Worm (Caenorhabditis elegans) whole organism, midembryonic: ENCODE data around the gene tdo-2.

Experiments
- T22C8.4 ChIP-seq: fragments of 200-800 bp; sonication (Bioruptor generic); IDR thresholded peaks from 2 replicates; pipeline ENCODE4 v1.3.6; 2022; ENCODE audit warnings: missing genetic modification characterization, missing compliant biosample characterization
- cog-1 ChIP-seq: sonication (generic microtip); optimal IDR thresholded peaks from 2 replicates; lab custom pipeline; 2016; ENCODE audit warnings: missing genetic modification characterization, missing compliant biosample characterization
- flt-1 ChIP-seq: fragments of 200-800 bp; sonication (Bioruptor generic); IDR thresholded peaks from 2 replicates; pipeline ENCODE4 v1.3.6; 2022; ENCODE audit warnings: missing genetic modification characterization, missing compliant biosample characterization
- klf-2 ChIP-seq: fragments of 200-800 bp; sonication (Bioruptor generic); conservative IDR thresholded peaks from 2 replicates; pipeline ENCODE4 v1.3.6; 2022; ENCODE audit warnings: missing genetic modification reagents, missing genetic modification characterization, missing compliant biosample characterization
- med-1 ChIP-seq: sonication (generic microtip); optimal IDR thresholded peaks from 2 replicates; lab custom pipeline; 2017; ENCODE audit warnings: missing genetic modification characterization, mild to moderate bottlenecking, missing compliant biosample characterization, antibody characterized with exemption, missing genetic modification reagents; ENCODE audit not compliant: insufficient read depth
- ref-1 ChIP-seq: fragments of 200-800 bp; sonication (Bioruptor generic); conservative IDR thresholded peaks from 2 replicates; pipeline ENCODE4 v1.3.6; 2022; ENCODE audit warnings: missing genetic modification reagents, missing genetic modification characterization, missing compliant biosample characterization
- tab-1 ChIP-seq: fragments of 200-800 bp; sonication (Bioruptor generic); IDR thresholded peaks from 2 replicates; pipeline ENCODE4 v1.3.6; 2022; ENCODE audit warnings: missing genetic modification characterization, missing compliant biosample characterization
- ztf-23 ChIP-seq: fragments of 200-800 bp; sonication (Bioruptor generic); IDR thresholded peaks from 2 replicates; pipeline ENCODE4 v1.3.6; 2022; ENCODE audit warnings: missing genetic modification reagents, missing genetic modification characterization, missing compliant biosample characterization
- ztf-29 ChIP-seq: fragments of 200-800 bp; sonication (Bioruptor generic); IDR thresholded peaks from 2 replicates; pipeline ENCODE4 v1.3.6; 2022; ENCODE audit warnings: missing genetic modification reagents, missing genetic modification characterization, missing compliant biosample characterization

tdo-2 gene

DNA sequence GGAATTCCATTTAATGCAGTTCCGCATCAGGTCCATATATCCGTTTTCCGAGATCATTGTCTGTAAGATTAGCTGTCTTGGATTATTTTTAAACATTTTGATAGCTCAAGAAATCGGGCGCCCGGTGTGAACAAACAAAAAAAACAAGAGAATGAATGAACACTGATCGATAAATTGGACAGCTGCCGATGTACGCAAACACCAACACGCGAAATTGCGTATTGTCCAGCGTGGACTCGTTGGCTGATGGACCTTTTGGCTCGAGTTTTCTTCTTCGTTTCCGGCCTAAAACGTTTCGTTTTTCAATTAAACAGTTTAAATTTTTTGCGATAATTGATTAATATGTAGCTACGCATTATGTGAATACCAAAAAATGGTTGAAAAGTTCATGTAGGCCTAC lies 13.7 kb downstream of the tdo-2 start, which contains the start of gene dpff-1:
Gene dpff-1, minus strand, starts transcription at position 288 of the 400 bp plus-strand sequence.
- TF ChIP-seq flt-1 (no peak), T22C8.4 (GFP tag; lab: Robert Waterston, UW) (peak; percentile 80)

ce11 chrIII:5902558-5902957 lies 17.2 kb downstream of the tdo-2 start:
- TF ChIP-seq T22C8.4 (GFP tag; lab: Robert Waterston, UW) (no peak), cog-1 (no peak), klf-2 (GFP tag; lab: Robert Waterston, UW) (no peak), ztf-23 (no peak), flt-1 (no peak), ref-1 (GFP tag; lab: Robert Waterston, UW) (no peak), tab-1 (GFP tag; lab: Robert Waterston, UW) (no peak), ztf-29 (GFP tag; lab: Robert Waterston, UW) (no peak)

- no peak for TF ChIP-seq klf-2 (GFP tag; lab: Robert Waterston, UW)
These were observed 19.0 kb downstream of the tdo-2 start for ce11 chrIII:5900709-5901108.

ce11 chrIII:5898631-5899030 lies 21.1 kb downstream of the tdo-2 start:
- no peak for TF ChIP-seq tab-1 (GFP tag; lab: Robert Waterston, UW)
- no peak for TF ChIP-seq ztf-23
- TF ChIP-seq ref-1 (GFP tag; lab: Robert Waterston, UW) = no peak
- TF ChIP-seq klf-2 (GFP tag; lab: Robert Waterston, UW) = no peak
- TF ChIP-seq med-1 (GFP tag; lab: Kevin White, UChicago) = no peak
- TF ChIP-seq ztf-29 (GFP tag; lab: Robert Waterston, UW) = no peak
- TF ChIP-seq T22C8.4 (GFP tag; lab: Robert Waterston, UW) = no peak
- TF ChIP-seq flt-1 = no peak

DNA sequence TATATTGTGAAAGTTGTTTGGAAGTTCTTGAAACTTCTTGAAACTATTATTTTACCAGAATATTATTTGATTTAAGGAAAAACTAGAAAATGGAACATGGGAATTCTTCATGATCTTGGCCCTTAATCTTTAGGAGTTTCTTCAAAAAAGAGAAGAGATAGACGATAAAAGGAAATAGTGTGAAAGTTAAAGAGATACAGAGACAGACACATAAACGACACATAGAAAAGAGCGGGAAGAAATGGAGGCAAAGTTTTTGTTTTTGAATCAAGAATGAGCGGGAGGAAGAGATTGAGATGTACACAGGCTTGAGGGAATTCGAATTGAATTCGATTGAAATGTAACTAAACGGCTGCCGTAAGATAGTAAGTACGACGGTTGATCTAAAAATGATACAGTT lies 22.3 kb downstream of the tdo-2 start:
- TF ChIP-seq tab-1 (GFP tag; lab: Robert Waterston, UW) (no peak), T22C8.4 (GFP tag; lab: Robert Waterston, UW) (no peak), ref-1 (GFP tag; lab: Robert Waterston, UW) (no peak), cog-1 (no peak), ztf-29 (GFP tag; lab: Robert Waterston, UW) (no peak), med-1 (GFP tag; lab: Kevin White, UChicago) (no peak), flt-1 (no peak), ztf-23 (no peak), klf-2 (GFP tag; lab: Robert Waterston, UW) (no peak)

ce11 chrIII:5895913-5896312 lies 23.8 kb downstream of the tdo-2 start, which contains the start of gene pxl-1:
Gene pxl-1, minus strand, starts transcription at chrIII:5896013.
- no peak for TF ChIP-seq med-1 (GFP tag; lab: Kevin White, UChicago)
- no peak for TF ChIP-seq ref-1 (GFP tag; lab: Robert Waterston, UW)
- no peak for TF ChIP-seq ztf-29 (GFP tag; lab: Robert Waterston, UW)
- TF ChIP-seq klf-2 (GFP tag; lab: Robert Waterston, UW) = no peak
- TF ChIP-seq tab-1 (GFP tag; lab: Robert Waterston, UW) = no peak
- TF ChIP-seq ztf-23 = no peak
- TF ChIP-seq flt-1 = no peak
- no peak for TF ChIP-seq T22C8.4 (GFP tag; lab: Robert Waterston, UW)
- TF ChIP-seq cog-1 = no peak

ce11 chrIII:5892909-5893308 lies 26.8 kb downstream of the tdo-2 start:
- TF ChIP-seq ztf-23 (no peak), tab-1 (GFP tag; lab: Robert Waterston, UW) (no peak), cog-1 (no peak), ref-1 (GFP tag; lab: Robert Waterston, UW) (no peak), ztf-29 (GFP tag; lab: Robert Waterston, UW) (no peak), med-1 (GFP tag; lab: Kevin White, UChicago) (no peak), T22C8.4 (GFP tag; lab: Robert Waterston, UW) (no peak), flt-1 (no peak), klf-2 (GFP tag; lab: Robert Waterston, UW) (no peak)

DNA sequence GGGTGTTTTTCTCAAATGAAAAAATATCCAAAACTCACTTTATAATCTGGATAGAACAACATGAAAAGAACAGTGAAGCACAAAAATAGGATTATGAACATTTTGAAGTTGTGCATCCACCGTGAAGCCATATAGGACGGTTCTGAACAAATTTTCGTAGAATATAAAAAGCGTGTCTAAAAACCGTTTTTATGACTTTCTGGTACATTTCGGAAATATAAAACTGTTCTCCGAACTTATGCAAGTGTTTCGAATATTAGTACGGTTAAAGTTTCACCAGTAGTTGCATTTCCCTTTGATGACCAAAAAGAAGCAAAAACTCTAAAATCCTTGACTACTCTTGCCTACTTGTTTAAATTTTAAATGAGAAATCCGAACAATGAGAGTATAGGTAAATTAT lies 31.1 kb downstream of the tdo-2 start, which contains the start of gene C28H8.8:
Gene C28H8.8, minus strand, starts transcription at position 101 of the 400 bp plus-strand sequence.
- no peak for TF ChIP-seq tab-1 (GFP tag; lab: Robert Waterston, UW)

DNA sequence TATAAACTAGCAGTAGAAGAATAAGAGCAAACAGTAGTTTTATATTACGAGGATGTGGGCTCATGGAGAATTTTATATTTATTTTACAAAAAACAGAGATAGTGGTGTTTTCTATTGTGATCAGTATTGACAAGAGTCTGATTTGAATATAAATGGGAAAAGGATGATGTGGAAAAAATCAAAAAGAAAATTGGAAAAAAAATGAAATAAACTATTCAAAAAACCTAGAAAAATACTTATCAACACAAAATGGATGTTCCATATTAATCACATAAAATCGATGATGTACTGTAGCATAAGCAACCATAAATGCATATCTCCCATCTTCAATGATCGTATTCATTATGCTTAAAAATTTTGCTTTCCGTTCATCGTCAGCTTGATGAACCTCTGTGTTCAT lies 32.9 kb downstream of the tdo-2 start, which contains the start of gene C28H8.7:
Gene C28H8.7, minus strand, starts transcription at position 101 of the 400 bp plus-strand sequence.
- TF ChIP-seq T22C8.4 (GFP tag; lab: Robert Waterston, UW) = no peak

- TF ChIP-seq flt-1 (no peak), cog-1 (no peak), tab-1 (GFP tag; lab: Robert Waterston, UW) (no peak), ref-1 (GFP tag; lab: Robert Waterston, UW) (no peak), med-1 (GFP tag; lab: Kevin White, UChicago) (no peak), klf-2 (GFP tag; lab: Robert Waterston, UW) (no peak), ztf-23 (no peak), ztf-29 (GFP tag; lab: Robert Waterston, UW) (no peak), T22C8.4 (GFP tag; lab: Robert Waterston, UW) (no peak)
These were observed 35.3 kb downstream of the tdo-2 start for ce11 chrIII:5884459-5884858.

- TF ChIP-seq ref-1 (GFP tag; lab: Robert Waterston, UW) (no peak), tab-1 (GFP tag; lab: Robert Waterston, UW) (no peak), T22C8.4 (GFP tag; lab: Robert Waterston, UW) (no peak), ztf-23 (no peak), flt-1 (no peak), klf-2 (GFP tag; lab: Robert Waterston, UW) (no peak), ztf-29 (GFP tag; lab: Robert Waterston, UW) (no peak), cog-1 (no peak), med-1 (GFP tag; lab: Kevin White, UChicago) (no peak)
These were observed 35.7 kb downstream of the tdo-2 start, which contains the start of gene C28H8.5 for ce11 chrIII:5884007-5884406. Gene C28H8.5, plus strand, starts transcription at chrIII:5884307.
